Fruit fly (Drosophila melanogaster) whole organism, embryonic: ENCODE results near the gene CG4456.

Experiments used
- ATbp ChIP-seq: fragments of 200-800 bp; sonication (Bioruptor generic); optimal IDR thresholded peaks from 2 replicates; lab custom pipeline; 2017; ENCODE audit warnings: missing biosample characterization, mild to moderate bottlenecking, missing genetic modification characterization, missing genetic modification reagents
- Abd-B ChIP-seq: fragments of 200-800 bp; sonication (Bioruptor generic); optimal IDR thresholded peaks from 2 replicates; lab custom pipeline; 2018; ENCODE audit warnings: missing biosample characterization, mild to moderate bottlenecking, missing genetic modification characterization, moderate library complexity
- Bgb ChIP-seq: fragments of 200-800 bp; sonication (Bioruptor generic); IDR thresholded peaks from 2 replicates; pipeline ENCODE4 v1.3.6; 2022; ENCODE audit warnings: missing biosample characterization, missing genetic modification characterization; ENCODE audit not compliant: partially characterized antibody
- CG12104 ChIP-seq: fragments of 200-800 bp; sonication (Bioruptor generic); optimal IDR thresholded peaks from 3 replicates; lab custom pipeline; 2016; ENCODE audit warnings: missing biosample characterization, missing genetic modification characterization
- CG12155 ChIP-seq: fragments of 200-800 bp; sonication (Bioruptor generic); optimal IDR thresholded peaks from 3 replicates; lab custom pipeline; 2016; ENCODE audit warnings: missing biosample characterization, missing genetic modification characterization
- CG12236 ChIP-seq: fragments of 200-800 bp; sonication (Bioruptor generic); optimal IDR thresholded peaks from 2 replicates; lab custom pipeline; 2016; ENCODE audit warnings: missing biosample characterization, missing genetic modification characterization
- CG14050 ChIP-seq: fragments of 200-800 bp; sonication (Bioruptor generic); IDR thresholded peaks from 3 replicates; pipeline ENCODE4 v1.3.6; 2022; ENCODE audit warnings: missing biosample characterization, missing genetic modification characterization
- CG14965 ChIP-seq: fragments of 200-800 bp; sonication (Bioruptor generic); optimal IDR thresholded peaks from 2 replicates; lab custom pipeline; 2016; ENCODE audit warnings: missing biosample characterization, missing genetic modification characterization, borderline replicate concordance
- CG15073 ChIP-seq: fragments of 200-800 bp; sonication (Bioruptor generic); optimal IDR thresholded peaks from 2 replicates; lab custom pipeline; 2016; ENCODE audit warnings: missing biosample characterization, missing genetic modification characterization
- CG15479 ChIP-seq: fragments of 200-800 bp; sonication (Bioruptor generic); optimal IDR thresholded peaks from 3 replicates; lab custom pipeline; 2019; ENCODE audit warnings: missing biosample characterization, mild to moderate bottlenecking, missing genetic modification characterization, moderate library complexity
- CG17568 ChIP-seq: fragments of 200-800 bp; sonication (Bioruptor generic); optimal IDR thresholded peaks from 2 replicates; lab custom pipeline; 2018; ENCODE audit warnings: missing biosample characterization, mild to moderate bottlenecking, missing genetic modification characterization, moderate library complexity
- CG17829 ChIP-seq: fragments of 200-800 bp; optimal IDR thresholded peaks from 2 replicates; lab custom pipeline; 2019; ENCODE audit warnings: missing biosample characterization, mild to moderate bottlenecking, missing genetic modification characterization, moderate library complexity
- CG17912 ChIP-seq: fragments of 200-800 bp; sonication (Bioruptor generic); optimal IDR thresholded peaks from 2 replicates; lab custom pipeline; 2018; ENCODE audit warnings: missing biosample characterization, mild to moderate bottlenecking, missing genetic modification characterization
- CG1832 ChIP-seq: fragments of 200-800 bp; sonication (Bioruptor generic); optimal IDR thresholded peaks from 2 replicates; lab custom pipeline; 2017; ENCODE audit warnings: missing biosample characterization, mild to moderate bottlenecking, missing genetic modification characterization, inconsistent platforms
- CG18599 ChIP-seq: fragments of 200-800 bp; sonication (Bioruptor generic); optimal IDR thresholded peaks from 3 replicates; lab custom pipeline; 2017; ENCODE audit warnings: missing biosample characterization, missing genetic modification characterization, mild to moderate bottlenecking, moderate library complexity, missing genetic modification reagents
- CG2678 ChIP-seq: fragments of 200-800 bp; sonication (Bioruptor generic); optimal IDR thresholded peaks from 3 replicates; lab custom pipeline; 2019; ENCODE audit warnings: missing biosample characterization, mild to moderate bottlenecking, missing genetic modification characterization, moderate library complexity
- CG30020 ChIP-seq: fragments of 200-800 bp; optimal IDR thresholded peaks from 2 replicates; lab custom pipeline; 2019; ENCODE audit warnings: missing biosample characterization, mild to moderate bottlenecking, missing genetic modification characterization, moderate library complexity
- CG31365 ChIP-seq: fragments of 200-800 bp; sonication (Bioruptor generic); optimal IDR thresholded peaks from 2 replicates; lab custom pipeline; 2018; ENCODE audit warnings: missing biosample characterization, mild to moderate bottlenecking, missing genetic modification characterization
- CG33557 ChIP-seq: fragments of 200-800 bp; sonication (Bioruptor generic); optimal IDR thresholded peaks from 2 replicates; lab custom pipeline; 2019; ENCODE audit warnings: missing biosample characterization, mild to moderate bottlenecking, missing genetic modification characterization, moderate library complexity
- CG4617 ChIP-seq: fragments of 200-800 bp; sonication (Bioruptor generic); optimal IDR thresholded peaks from 3 replicates; lab custom pipeline; 2016; ENCODE audit warnings: missing biosample characterization, missing genetic modification characterization, borderline replicate concordance
- CG5180 ChIP-seq: fragments of 200-800 bp; sonication (Bioruptor generic); optimal IDR thresholded peaks from 3 replicates; lab custom pipeline; 2017; ENCODE audit warnings: missing biosample characterization, missing genetic modification characterization, mild to moderate bottlenecking, moderate library complexity, missing genetic modification reagents
- CG6175 ChIP-seq: fragments of 200-800 bp; sonication (Bioruptor generic); IDR thresholded peaks from 3 replicates; pipeline ENCODE4 v1.3.6; 2022; ENCODE audit warnings: missing biosample characterization, missing genetic modification characterization
- CG6813 ChIP-seq: fragments of 200-800 bp; sonication (Bioruptor generic); optimal IDR thresholded peaks from 2 replicates; lab custom pipeline; 2017; ENCODE audit warnings: missing biosample characterization, missing genetic modification characterization, mild to moderate bottlenecking, moderate library complexity, missing genetic modification reagents
- E2f2 ChIP-seq: fragments of 200-800 bp; sonication (Bioruptor generic); IDR thresholded peaks from 2 replicates; pipeline ENCODE4 v1.3.6; 2022; ENCODE audit warnings: missing biosample characterization, missing genetic modification characterization
- Fer3 ChIP-seq: fragments of 200-800 bp; sonication (Bioruptor generic); optimal IDR thresholded peaks from 2 replicates; lab custom pipeline; 2018; ENCODE audit warnings: missing biosample characterization, mild to moderate bottlenecking, missing genetic modification characterization, moderate library complexity
- H2.0 ChIP-seq: fragments of 200-800 bp; sonication (Bioruptor generic); IDR thresholded peaks from 2 replicates; pipeline ENCODE4 v1.3.6; 2022; ENCODE audit warnings: missing biosample characterization, missing genetic modification characterization
- Hmx ChIP-seq: fragments of 200-800 bp; sonication (Bioruptor generic); optimal IDR thresholded peaks from 2 replicates; lab custom pipeline; 2016; ENCODE audit warnings: missing biosample characterization, missing genetic modification characterization
- MTF-1 ChIP-seq: fragments of 200-800 bp; sonication (Bioruptor generic); optimal IDR thresholded peaks from 2 replicates; lab custom pipeline; 2018; ENCODE audit warnings: missing biosample characterization, mild to moderate bottlenecking, missing genetic modification characterization, borderline replicate concordance
- Neu2 ChIP-seq: fragments of 200-800 bp; sonication (Bioruptor generic); optimal IDR thresholded peaks from 3 replicates; lab custom pipeline; 2016; ENCODE audit warnings: missing biosample characterization, missing genetic modification characterization, borderline replicate concordance
- Pdp1 ChIP-seq, 2 experiments: fragments of 200-800 bp; sonication (Bioruptor generic); optimal IDR thresholded peaks; 3 replicates each; lab custom pipeline; 2016; ENCODE audit warnings: missing biosample characterization in 2 of 2, missing genetic modification characterization in 2 of 2, mild to moderate bottlenecking in 1 of 2, moderate library complexity in 1 of 2
- Rfx ChIP-seq: fragments of 200-800 bp; sonication (Bioruptor generic); IDR thresholded peaks from 2 replicates; pipeline ENCODE4 v1.3.6; 2022; ENCODE audit warnings: missing biosample characterization, missing genetic modification characterization
- ase ChIP-seq: fragments of 200-800 bp; sonication (Bioruptor generic); IDR thresholded peaks from 3 replicates; pipeline ENCODE4 v1.3.6; 2022; ENCODE audit warnings: missing biosample characterization, missing genetic modification characterization
- bowl ChIP-seq: fragments of 200-800 bp; sonication (Bioruptor generic); IDR thresholded peaks from 2 replicates; pipeline ENCODE4 v1.3.6; 2022; ENCODE audit warnings: missing biosample characterization, missing genetic modification characterization
- cato ChIP-seq: fragments of 200-800 bp; sonication (Bioruptor generic); optimal IDR thresholded peaks from 2 replicates; lab custom pipeline; 2016; ENCODE audit warnings: missing biosample characterization, missing genetic modification characterization, borderline replicate concordance
- chn ChIP-seq: fragments of 200-800 bp; sonication (Bioruptor generic); optimal IDR thresholded peaks from 2 replicates; lab custom pipeline; 2016; ENCODE audit warnings: missing biosample characterization, missing genetic modification characterization
- disco-r ChIP-seq: fragments of 200-800 bp; sonication (Bioruptor generic); optimal IDR thresholded peaks from 2 replicates; lab custom pipeline; 2016; ENCODE audit warnings: missing biosample characterization, missing genetic modification characterization
- emc ChIP-seq: fragments of 200-800 bp; sonication (Bioruptor generic); optimal IDR thresholded peaks from 2 replicates; lab custom pipeline; 2016; ENCODE audit warnings: missing biosample characterization, missing genetic modification characterization
- fd102C ChIP-seq: fragments of 200-800 bp; sonication (Bioruptor generic); optimal IDR thresholded peaks from 2 replicates; lab custom pipeline; 2018; ENCODE audit warnings: missing biosample characterization, mild to moderate bottlenecking, missing genetic modification characterization, moderate library complexity
- gcm ChIP-seq: fragments of 200-800 bp; sonication (Bioruptor generic); optimal IDR thresholded peaks from 2 replicates; lab custom pipeline; 2019; ENCODE audit warnings: missing biosample characterization, mild to moderate bottlenecking, missing genetic modification characterization, moderate library complexity
- hkb ChIP-seq, 2 experiments: fragments of 200-800 bp in 1 of 2; fragments of >200 bp in 1 of 2; sonication (Bioruptor generic) in 1 of 2; IDR thresholded peaks in 1 of 2; optimal IDR thresholded peaks in 1 of 2; 2 replicates each; pipeline versions ENCODE4 v1.3.6 to Lab custom; 2017 to 2022; ENCODE audit warnings: missing biosample characterization in 1 of 2, missing genetic modification characterization in 1 of 2
- insv ChIP-seq, 2 experiments: fragments of 200-800 bp; sonication (Bioruptor generic); optimal IDR thresholded peaks; 3 replicates each; lab custom pipeline; 2016 to 2018; ENCODE audit warnings: missing biosample characterization in 2 of 2, missing genetic modification characterization in 2 of 2
- inv ChIP-seq: fragments of 200-800 bp; sonication (Bioruptor generic); IDR thresholded peaks from 2 replicates; pipeline ENCODE4 v1.3.6; 2022; ENCODE audit warnings: missing biosample characterization, missing genetic modification characterization; ENCODE audit not compliant: partially characterized antibody
- knrl ChIP-seq: fragments of 200-800 bp; sonication (Bioruptor generic); IDR thresholded peaks from 3 replicates; pipeline ENCODE4 v1.3.6; 2022; ENCODE audit warnings: missing biosample characterization, missing genetic modification characterization; ENCODE audit not compliant: partially characterized antibody
- luna ChIP-seq: fragments of 200-800 bp; sonication (Bioruptor generic); optimal IDR thresholded peaks from 2 replicates; lab custom pipeline; 2016; ENCODE audit warnings: missing biosample characterization, missing genetic modification characterization
- nom ChIP-seq: fragments of 200-800 bp; sonication (Bioruptor generic); optimal IDR thresholded peaks from 2 replicates; lab custom pipeline; 2017; ENCODE audit warnings: missing biosample characterization, missing genetic modification characterization, mild to moderate bottlenecking, moderate library complexity, missing genetic modification reagents
- onecut ChIP-seq: fragments of 200-800 bp; sonication (Bioruptor generic); IDR thresholded peaks from 2 replicates; pipeline ENCODE4 v1.3.6; 2022; ENCODE audit warnings: missing biosample characterization, missing genetic modification characterization
- scrt ChIP-seq: fragments of 200-800 bp; sonication (Bioruptor generic); optimal IDR thresholded peaks from 2 replicates; lab custom pipeline; 2018; ENCODE audit warnings: missing biosample characterization, mild to moderate bottlenecking, missing genetic modification characterization, moderate library complexity
- zfh2 ChIP-seq: fragments of 200-800 bp; sonication (Bioruptor generic); optimal IDR thresholded peaks from 2 replicates; lab custom pipeline; 2016; ENCODE audit warnings: missing biosample characterization, missing genetic modification characterization

The CG4456 gene

DNA sequence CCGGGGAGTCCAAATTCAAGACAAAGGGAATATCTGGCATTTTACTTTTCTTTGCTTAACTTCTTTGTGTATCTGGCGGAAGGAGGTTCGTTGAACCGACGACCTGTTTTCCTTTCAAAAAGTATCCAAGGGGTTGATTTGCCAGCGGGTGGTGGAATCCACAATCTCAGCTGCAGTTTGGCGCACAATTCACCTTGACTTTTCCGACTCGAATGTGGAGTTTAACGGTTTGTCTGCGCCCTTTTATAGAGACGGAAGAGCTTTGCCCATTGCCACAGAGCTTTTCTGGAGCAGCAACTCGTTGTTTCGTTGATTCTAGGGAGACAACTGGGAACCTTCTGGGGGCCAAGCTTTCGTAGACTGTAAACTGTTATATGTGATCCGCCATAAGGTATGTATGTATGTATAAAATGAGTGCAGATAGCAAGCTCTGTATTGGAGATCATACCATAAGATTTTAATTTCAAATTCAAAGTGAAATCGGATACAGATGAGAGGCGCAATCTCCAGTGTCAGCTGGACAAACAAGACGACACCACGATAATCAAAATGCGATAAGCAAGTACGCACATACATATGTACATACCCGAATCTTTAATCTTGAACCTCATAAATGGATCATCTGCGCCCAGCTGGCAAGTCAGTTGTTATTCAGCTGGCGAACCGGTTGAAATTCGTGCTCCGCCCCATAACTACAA is at the start of gene CG4456, which contains the start of the genes Hsp67Bc and Hsp22:
CG4456 (plus strand) TSS at position 445 of the 698 bp plus-strand sequence.
Hsp67Bc (minus strand) TSS at position 220 of the 698 bp plus-strand sequence.
Hsp22 (plus strand) TSS at position 654 of the 698 bp plus-strand sequence.
- TF ChIP-seq CG2678 (peak; percentile 12), ase (GFP tag; lab: Robert Waterston, UW) (no peak), ATbp (GFP tag; lab: Kevin White, UChicago) (peak; percentile 9), nom (GFP tag; lab: Kevin White, UChicago) (no peak), CG6175 (GFP tag; lab: Robert Waterston, UW) (no peak), CG14965 (GFP tag; lab: Kevin White, UChicago) (no peak), emc (GFP tag; lab: Kevin White, UChicago) (no peak), Bgb (GFP tag; lab: Robert Waterston, UW) (peak; percentile 27; the same call in 1 of the 2 replicates), CG30020 (tag; lab: Kevin White, UChicago) (no peak), CG12104 (GFP tag; lab: Kevin White, UChicago) (no peak), Hmx (GFP tag; lab: Kevin White, UChicago) (no peak), CG12236 (no peak), knrl (no peak), H2.0 (GFP tag; lab: Robert Waterston, UW) (no peak), CG17912 (GFP tag; lab: Kevin White, UChicago) (no peak), CG17568 (GFP tag; lab: Kevin White, UChicago) (no peak), Pdp1 (GFP tag; optimal IDR thresholded peaks at IDR 0.05; lab: Kevin White, UChicago) (peak in 1 of 2 experiments; percentile 30), onecut (GFP tag; lab: Robert Waterston, UW) (no peak), Fer3 (tag; lab: Kevin White, UChicago) (no peak), CG4617 (GFP tag; lab: Kevin White, UChicago) (no peak), cato (no peak), CG31365 (peak; percentile 15), CG1832 (GFP tag; lab: Kevin White, UChicago) (no peak), disco-r (GFP tag; lab: Kevin White, UChicago) (no peak), CG14050 (no peak; the same call in 2 of the 3 replicates), CG18599 (GFP tag; lab: Kevin White, UChicago) (peak; percentile 51), hkb (optimal IDR thresholded peaks at IDR 0.05; lab: Kevin White, UChicago) (no peak), hkb (GFP tag; IDR thresholded peaks at IDR 0.05; lab: Robert Waterston, UW) (no peak), CG33557 (GFP tag; lab: Kevin White, UChicago) (no peak), CG17829 (tag; lab: Kevin White, UChicago) (no peak), zfh2 (GFP tag; lab: Kevin White, UChicago) (no peak), CG15073 (no peak), chn (no peak), CG15479 (GFP tag; lab: Kevin White, UChicago) (no peak), Abd-B (GFP tag; lab: Kevin White, UChicago) (no peak), CG12155 (peak; percentile 32), MTF-1 (no peak), luna (no peak), scrt (GFP tag; lab: Kevin White, UChicago) (peak; percentile 27), insv (GFP tag; optimal IDR thresholded peaks at IDR 0.05; lab: Kevin White, UChicago) (no peak), fd102C (GFP tag; lab: Kevin White, UChicago) (no peak), CG6813 (GFP tag; lab: Kevin White, UChicago) (no peak), E2f2 (GFP tag; lab: Robert Waterston, UW) (no peak), CG5180 (GFP tag; lab: Kevin White, UChicago) (peak; percentile 10), gcm (no peak), Neu2 (GFP tag; lab: Kevin White, UChicago) (no peak), inv (no peak), Rfx (0 out of 2 replicates have a peak, but pooled peaks have one; percentile 14), bowl (GFP tag; lab: Robert Waterston, UW) (no peak)
